Worm (Caenorhabditis elegans): ENCODE data around the gene gldi-10.

ce11 chrIV:9112019-9112418 lies 13.0 kb downstream of the gldi-10 start:
- TF ChIP-seq med-1 (GFP tag; optimal IDR thresholded peaks at IDR 0.05; ENCODE audit: insufficient read depth), result no peak
- no peak for TF ChIP-seq cog-1 (tag; optimal IDR thresholded peaks at IDR 0.05)
- no peak for TF ChIP-seq klf-2 (GFP tag; conservative IDR thresholded peaks at IDR 0.05)
- no peak for TF ChIP-seq tab-1 (GFP tag; IDR thresholded peaks at IDR 0.05)
- TF ChIP-seq ref-1 (GFP tag; conservative IDR thresholded peaks at IDR 0.05), result no peak
- TF ChIP-seq ztf-29 (GFP tag; IDR thresholded peaks at IDR 0.05), result no peak
- no peak for TF ChIP-seq ztf-23 (GFP tag; IDR thresholded peaks at IDR 0.05)
- no peak for TF ChIP-seq flt-1 (GFP tag; IDR thresholded peaks at IDR 0.05)

Data from whole organism, midembryonic.